Worm (Caenorhabditis elegans) whole organism, late embryonic: ENCODE data around the gene Y43F8B.23.

Source experiments
- T23F11.4 ChIP-seq: fragments of 200-800 bp; sonication (Bioruptor generic); optimal IDR thresholded peaks from 2 replicates; lab custom pipeline; 2018; ENCODE audit warnings: mild to moderate bottlenecking, missing genetic modification characterization, missing compliant biosample characterization
- ama-1 ChIP-seq: fragments of 150-350 bp; optimal IDR thresholded peaks from 2 replicates; lab custom pipeline; 2014
- ceh-18 ChIP-seq: sonication (generic microtip); optimal IDR thresholded peaks from 2 replicates; lab custom pipeline; 2016; ENCODE audit warnings: missing genetic modification characterization, missing compliant biosample characterization
- ceh-19 ChIP-seq: fragments of 200-800 bp; sonication (Bioruptor generic); optimal IDR thresholded peaks from 2 replicates; lab custom pipeline; 2018; ENCODE audit warnings: mild to moderate bottlenecking, missing genetic modification characterization, missing compliant biosample characterization
- dve-1 ChIP-seq: sonication (generic microtip); optimal IDR thresholded peaks from 2 replicates; lab custom pipeline; 2017; ENCODE audit warnings: antibody characterized with exemption, mild to moderate bottlenecking, missing genetic modification characterization, missing compliant biosample characterization
- fkh-10 ChIP-seq: fragments of 150-350 bp; optimal IDR thresholded peaks from 2 replicates; lab custom pipeline; 2014; ENCODE audit warnings: missing biosample characterization, missing genetic modification reagents, missing genetic modification characterization
- hlh-15 ChIP-seq: sonication (generic microtip); optimal IDR thresholded peaks from 2 replicates; lab custom pipeline; 2016; ENCODE audit warnings: missing genetic modification characterization, missing compliant biosample characterization
- hlh-6 ChIP-seq: sonication (generic microtip); optimal IDR thresholded peaks from 2 replicates; lab custom pipeline; 2016; ENCODE audit warnings: missing genotype, missing genetic modification characterization, missing compliant biosample characterization
- nhr-11 ChIP-seq: fragments of 150-350 bp; optimal IDR thresholded peaks from 2 replicates; lab custom pipeline; 2014; ENCODE audit warnings: missing biosample characterization, missing genetic modification characterization
- pqm-1 ChIP-seq: sonication (generic microtip); optimal IDR thresholded peaks from 2 replicates; lab custom pipeline; 2016; ENCODE audit warnings: missing genetic modification characterization, missing compliant biosample characterization
- ref-2 ChIP-seq: sonication (generic microtip); optimal IDR thresholded peaks from 2 replicates; lab custom pipeline; 2016; ENCODE audit warnings: missing genetic modification characterization, missing compliant biosample characterization
- rnt-1 ChIP-seq: sonication (generic microtip); optimal IDR thresholded peaks from 2 replicates; lab custom pipeline; 2016; ENCODE audit warnings: missing genetic modification characterization, missing compliant biosample characterization
- unc-86 ChIP-seq: sonication (generic microtip); optimal IDR thresholded peaks from 2 replicates; lab custom pipeline; 2016; ENCODE audit warnings: missing genetic modification characterization, missing compliant biosample characterization

DNA sequence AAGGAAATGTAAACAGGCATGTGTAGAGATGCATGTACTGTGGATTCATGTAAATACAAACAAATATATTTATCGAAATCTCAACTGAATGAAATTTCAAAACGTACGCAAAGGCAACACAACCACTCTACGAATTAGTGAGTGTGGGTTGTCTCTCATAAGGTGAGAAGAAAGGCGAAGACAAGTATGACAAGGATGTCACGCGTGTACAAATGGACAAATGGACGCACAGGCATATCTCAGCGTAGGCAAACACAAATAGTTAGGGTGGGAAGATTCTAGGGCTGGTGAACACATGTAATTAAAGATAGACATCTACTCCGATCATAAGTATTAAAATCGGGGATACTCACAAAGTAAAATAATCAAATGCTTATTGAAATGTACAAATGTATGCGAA lies 39.4 kb downstream of the Y43F8B.23 start:
- TF ChIP-seq rnt-1 (tag; lab: Kevin White, UChicago) (no peak), unc-86 (tag; lab: Kevin White, UChicago) (no peak), ama-1 (lab: Kevin White, UChicago) (no peak), nhr-11 (tag; lab: Kevin White, UChicago) (no peak), dve-1 (tag; lab: Kevin White, UChicago) (no peak), hlh-15 (tag; lab: Kevin White, UChicago) (no peak), T23F11.4 (GFP tag; lab: Kevin White, UChicago) (no peak), hlh-6 (tag; lab: Kevin White, UChicago) (no peak), ceh-18 (tag; lab: Kevin White, UChicago) (no peak), pqm-1 (no peak), fkh-10 (GFP tag; lab: Kevin White, UChicago) (no peak), ref-2 (tag; lab: Kevin White, UChicago) (no peak), ceh-19 (no peak)
